Worm (Caenorhabditis elegans) whole organism, late embryonic: ENCODE measurements around the gene C45G9.8.

Experiments used
- F13H6.1 ChIP-seq: sonication (generic microtip); optimal IDR thresholded peaks from 2 replicates; lab custom pipeline; 2016; ENCODE audit warnings: missing genetic modification characterization, missing compliant biosample characterization
- elt-2 ChIP-seq: sonication (generic microtip); optimal IDR thresholded peaks from 2 replicates; lab custom pipeline; 2016; ENCODE audit warnings: missing genetic modification reagents, missing genetic modification characterization, missing compliant biosample characterization
- fkh-10 ChIP-seq: fragments of 150-350 bp; optimal IDR thresholded peaks from 2 replicates; lab custom pipeline; 2014; ENCODE audit warnings: missing biosample characterization, missing genetic modification reagents, missing genetic modification characterization
- mec-3 ChIP-seq: sonication (generic microtip); optimal IDR thresholded peaks from 2 replicates; lab custom pipeline; 2016; ENCODE audit warnings: borderline replicate concordance, missing genetic modification characterization, missing compliant biosample characterization
- nfya-1 ChIP-seq: sonication (generic microtip); optimal IDR thresholded peaks from 2 replicates; lab custom pipeline; 2017; ENCODE audit warnings: missing genetic modification characterization, mild to moderate bottlenecking, missing compliant biosample characterization, antibody characterized with exemption, moderate library complexity
- odd-2 ChIP-seq: sonication (generic microtip); optimal IDR thresholded peaks from 2 replicates; lab custom pipeline; 2017; ENCODE audit warnings: antibody characterized with exemption, mild to moderate bottlenecking, missing genetic modification characterization, missing compliant biosample characterization
- pha-4 ChIP-seq: fragments of 150-350 bp; optimal IDR thresholded peaks from 2 replicates; lab custom pipeline; 2018; ENCODE audit warnings: missing biosample characterization, missing genetic modification reagents, missing genetic modification characterization
- pqm-1 ChIP-seq: sonication (generic microtip); optimal IDR thresholded peaks from 2 replicates; lab custom pipeline; 2016; ENCODE audit warnings: missing genetic modification characterization, missing compliant biosample characterization
- pros-1 ChIP-seq: fragments of 150-350 bp; optimal IDR thresholded peaks from 2 replicates; lab custom pipeline; 2014; ENCODE audit warnings: missing biosample characterization, missing genetic modification reagents, missing genetic modification characterization
- sox-2 ChIP-seq: fragments of 200-800 bp; sonication (Bioruptor generic); IDR thresholded peaks from 2 replicates; pipeline ENCODE4 v1.3.6; 2022; ENCODE audit warnings: missing genetic modification reagents, missing genetic modification characterization, missing compliant biosample characterization

- TF ChIP-seq mec-3 (peak; percentile 68), sox-2 (GFP tag; lab: Robert Waterston, UW) (no peak), F13H6.1 (peak; percentile 45), pha-4 (tag; lab: Kevin White, UChicago) (no peak), nfya-1 (tag; lab: Kevin White, UChicago) (no peak), pqm-1 (peak; percentile 57), pros-1 (tag; lab: Kevin White, UChicago) (no peak), elt-2 (peak; percentile 41), fkh-10 (GFP tag; lab: Kevin White, UChicago) (no peak), odd-2 (no peak)
Observed at ce11 chrIII:5068675-5069233, 15.3 kb upstream of the C45G9.8 start, which contains the start of the genes C45G9.11 and C45G9.2.
